Fruit fly (Drosophila melanogaster): ENCODE measurements around the gene croc.

croc gene

DNA sequence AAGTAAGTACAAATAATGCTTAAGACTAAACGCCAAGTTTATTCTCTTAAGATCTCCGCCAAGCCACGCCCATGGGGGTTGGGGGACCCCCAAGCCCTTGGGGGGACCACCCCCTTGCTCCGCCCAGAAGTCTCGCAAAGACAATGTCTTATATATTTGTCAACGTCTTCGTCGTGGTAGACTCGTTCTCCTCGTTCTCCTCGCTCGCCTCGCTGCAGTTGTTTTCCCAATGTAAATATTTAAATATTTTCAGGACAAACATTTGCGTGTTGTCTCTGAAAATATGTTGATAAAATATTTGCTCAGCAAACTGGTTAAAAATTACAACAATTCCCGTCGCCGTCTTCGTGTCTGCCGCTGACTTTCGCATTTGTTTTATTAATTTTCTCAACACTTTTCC, 12.0 kb downstream of the croc start:
- TF ChIP-seq Dll (optimal IDR thresholded peaks at IDR 0.05) (no peak), pan (optimal IDR thresholded peaks at IDR 0.05) (no peak), CG8478 (optimal IDR thresholded peaks at IDR 0.05) (no peak), EcR (GFP tag; optimal IDR thresholded peaks at IDR 0.05) (no peak), psq (optimal IDR thresholded peaks at IDR 0.05) (no peak)

DNA sequence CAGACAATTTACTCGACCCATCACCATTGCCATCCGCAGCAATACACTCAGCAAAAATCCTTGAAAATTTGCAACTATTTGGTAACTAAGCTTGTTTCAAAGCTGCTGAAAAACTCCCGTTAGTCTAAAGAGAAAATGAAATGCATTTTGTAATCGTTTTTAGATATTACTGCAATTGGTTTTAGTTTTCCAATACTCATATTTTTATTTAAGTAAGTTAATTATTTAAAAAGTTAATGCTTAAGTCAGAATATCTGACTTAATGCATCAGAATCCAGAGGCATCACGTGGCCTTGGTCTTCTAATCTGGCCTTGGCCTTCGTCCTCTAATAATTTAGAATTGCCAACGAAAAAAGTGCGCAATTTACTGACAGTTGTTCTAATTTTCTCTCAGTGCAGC, 13.4 kb downstream of the croc start:
- TF ChIP-seq psq (optimal IDR thresholded peaks at IDR 0.05) (no peak), usp (GFP tag; optimal IDR thresholded peaks at IDR 0.05) (no peak), CG8478 (optimal IDR thresholded peaks at IDR 0.05) (no peak), Dll (optimal IDR thresholded peaks at IDR 0.05) (no peak), EcR (GFP tag; optimal IDR thresholded peaks at IDR 0.05) (no peak), pan (optimal IDR thresholded peaks at IDR 0.05) (no peak)

DNA sequence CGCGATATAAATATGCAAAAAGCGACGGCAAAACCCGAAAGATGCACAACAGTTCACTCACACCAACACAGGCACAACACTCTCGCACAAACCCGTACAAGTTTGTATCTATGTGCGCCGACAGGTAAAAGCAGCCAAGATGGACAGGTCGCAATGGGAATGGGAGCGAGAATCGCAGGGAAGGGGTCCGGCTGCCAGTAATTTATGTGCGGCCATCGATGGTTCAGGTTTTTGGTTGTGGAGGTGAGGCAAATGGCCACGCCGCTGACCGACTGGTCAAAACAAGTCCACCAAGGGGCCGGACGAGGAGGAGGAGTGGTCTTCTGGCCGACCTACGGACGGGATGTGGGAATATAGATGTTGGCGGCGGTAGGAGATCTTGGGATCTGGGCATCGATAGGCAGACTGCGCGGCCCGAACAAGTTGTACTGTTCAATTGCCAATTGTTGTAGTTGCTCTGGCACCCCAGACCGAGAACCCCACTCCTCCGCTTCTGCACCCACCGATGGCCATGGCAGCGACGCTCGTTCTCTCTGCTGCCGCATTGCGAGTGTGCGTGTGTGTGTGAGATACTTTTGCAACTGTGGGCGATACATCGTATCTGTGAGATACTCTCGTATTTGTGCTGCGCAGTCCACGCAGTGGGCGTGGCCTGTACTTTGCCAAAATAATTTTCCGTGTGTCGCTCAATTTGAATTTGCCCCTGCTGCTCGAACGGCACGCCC, 16.0 kb downstream of the croc start:
- TF ChIP-seq Dll (optimal IDR thresholded peaks at IDR 0.05) (peak; percentile 34), pan (optimal IDR thresholded peaks at IDR 0.05) (no peak)

DNA sequence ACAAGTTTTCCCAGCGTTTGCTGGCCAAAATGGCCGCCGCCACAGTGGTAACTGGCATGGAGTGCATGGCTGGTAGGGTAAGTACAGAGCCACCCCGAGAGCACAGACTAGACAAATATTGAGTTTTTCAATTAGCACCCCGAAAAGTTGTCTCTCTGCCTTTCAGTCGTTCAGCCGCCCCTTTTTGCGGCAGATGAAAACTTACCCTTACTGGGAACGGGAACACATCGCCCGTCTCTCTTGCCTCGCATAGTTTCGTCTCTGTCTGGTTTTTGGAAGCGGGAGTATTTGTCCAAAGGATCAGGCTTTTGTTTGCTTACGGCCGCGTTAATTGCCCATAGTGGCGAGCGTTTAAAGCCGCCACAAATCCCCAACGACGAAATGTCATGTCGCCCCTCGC, 17.5 kb downstream of the croc start:
- TF ChIP-seq Dll (optimal IDR thresholded peaks at IDR 0.05) (no peak), CG8478 (optimal IDR thresholded peaks at IDR 0.05) (no peak), EcR (GFP tag; optimal IDR thresholded peaks at IDR 0.05) (no peak), usp (GFP tag; optimal IDR thresholded peaks at IDR 0.05) (no peak), psq (optimal IDR thresholded peaks at IDR 0.05) (no peak), pan (optimal IDR thresholded peaks at IDR 0.05) (no peak)

DNA sequence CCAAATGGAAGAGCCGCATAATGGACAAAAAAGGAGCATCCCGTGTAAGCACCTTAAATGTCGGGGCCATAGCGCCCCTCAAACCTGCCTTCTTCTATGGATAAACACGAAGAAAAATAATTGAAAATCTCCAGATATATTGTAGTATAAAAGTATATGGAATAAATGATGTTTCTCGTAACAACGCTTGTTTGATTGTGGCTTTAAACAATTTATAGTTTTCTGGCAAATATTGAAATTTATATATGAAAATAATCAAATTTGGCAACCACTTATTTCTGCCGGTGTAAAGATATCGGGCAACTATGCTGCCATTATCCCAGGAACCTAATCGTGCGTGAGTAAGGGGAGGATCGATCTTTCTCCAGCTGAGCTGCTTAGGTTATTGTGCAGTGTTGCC, 21.1 kb downstream of the croc start:
- TF ChIP-seq psq (optimal IDR thresholded peaks at IDR 0.05) (no peak), pan (optimal IDR thresholded peaks at IDR 0.05) (no peak)

DNA sequence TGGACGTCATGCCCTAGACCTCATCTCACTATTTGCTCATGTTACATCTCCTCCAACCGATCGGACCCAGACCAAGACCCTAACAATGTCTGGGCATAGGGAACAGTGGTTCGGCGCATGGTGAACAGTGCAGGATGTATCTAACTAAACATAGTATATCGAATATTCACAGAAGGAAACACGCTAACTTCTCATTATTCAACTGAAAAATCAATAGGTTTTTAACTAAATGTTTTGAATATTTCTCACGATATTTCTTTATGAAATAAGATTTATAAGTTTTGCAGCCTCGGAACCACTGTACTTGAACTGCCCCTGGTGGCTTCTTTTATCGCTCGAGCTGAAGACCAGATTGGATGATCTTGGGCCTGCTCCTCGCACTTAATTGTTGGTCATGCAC, 22.7 kb downstream of the croc start:
- TF ChIP-seq EcR (GFP tag; optimal IDR thresholded peaks at IDR 0.05) (no peak), Dll (optimal IDR thresholded peaks at IDR 0.05) (no peak), psq (optimal IDR thresholded peaks at IDR 0.05) (no peak), CG8478 (optimal IDR thresholded peaks at IDR 0.05) (no peak), pan (optimal IDR thresholded peaks at IDR 0.05) (no peak), usp (GFP tag; optimal IDR thresholded peaks at IDR 0.05) (no peak)

DNA sequence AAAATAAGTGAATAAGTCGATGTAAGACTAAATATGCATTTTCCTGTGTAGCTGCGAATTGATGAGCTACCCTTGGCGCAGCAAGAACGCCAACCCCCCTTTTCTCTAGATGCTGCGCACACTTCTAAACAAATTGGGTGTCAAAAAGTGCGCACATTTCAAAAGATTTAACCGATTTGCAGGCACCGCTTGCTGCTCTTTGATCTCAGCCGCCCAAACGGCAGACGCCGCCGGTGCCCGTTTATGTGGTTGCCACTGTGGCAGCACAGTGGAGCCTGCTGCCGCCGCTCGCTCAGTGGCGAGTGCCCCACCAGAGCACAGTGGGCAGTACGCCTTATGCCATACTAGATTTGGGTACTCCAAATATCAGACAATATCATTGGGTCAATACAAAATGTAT, 25.8 kb downstream of the croc start:
- TF ChIP-seq usp (GFP tag; optimal IDR thresholded peaks at IDR 0.05), result no peak
- no peak for TF ChIP-seq CG8478 (optimal IDR thresholded peaks at IDR 0.05)
- no peak for TF ChIP-seq psq (optimal IDR thresholded peaks at IDR 0.05)
- TF ChIP-seq Dll (optimal IDR thresholded peaks at IDR 0.05), result no peak
- no peak for TF ChIP-seq pan (optimal IDR thresholded peaks at IDR 0.05)
- TF ChIP-seq EcR (GFP tag; optimal IDR thresholded peaks at IDR 0.05), result no peak

DNA sequence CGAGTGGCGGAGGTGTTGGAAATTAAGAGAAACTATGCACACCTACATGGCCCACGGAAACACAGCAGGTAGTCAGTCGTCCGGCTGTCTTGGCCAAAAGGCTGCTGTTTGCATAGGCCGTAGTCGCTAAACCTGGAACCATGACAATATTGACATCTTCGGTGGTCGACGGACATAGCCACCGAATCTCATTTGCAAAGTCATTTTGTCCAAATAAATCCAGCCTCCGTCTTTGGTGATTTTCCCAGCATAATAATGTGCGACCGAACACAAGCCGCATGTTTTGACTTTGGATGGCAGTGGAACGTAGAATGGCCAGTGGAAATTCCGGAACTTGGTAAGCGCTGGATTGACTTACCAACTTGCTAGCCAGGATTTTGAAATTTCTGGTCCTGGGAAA, 26.9 kb downstream of the croc start:
- TF ChIP-seq usp (GFP tag; optimal IDR thresholded peaks at IDR 0.05), result no peak
- no peak for TF ChIP-seq Dll (optimal IDR thresholded peaks at IDR 0.05)
- TF ChIP-seq CG8478 (optimal IDR thresholded peaks at IDR 0.05), result no peak
- TF ChIP-seq psq (optimal IDR thresholded peaks at IDR 0.05), result no peak
- TF ChIP-seq pan (optimal IDR thresholded peaks at IDR 0.05), result no peak
- TF ChIP-seq EcR (GFP tag; optimal IDR thresholded peaks at IDR 0.05), result no peak

DNA sequence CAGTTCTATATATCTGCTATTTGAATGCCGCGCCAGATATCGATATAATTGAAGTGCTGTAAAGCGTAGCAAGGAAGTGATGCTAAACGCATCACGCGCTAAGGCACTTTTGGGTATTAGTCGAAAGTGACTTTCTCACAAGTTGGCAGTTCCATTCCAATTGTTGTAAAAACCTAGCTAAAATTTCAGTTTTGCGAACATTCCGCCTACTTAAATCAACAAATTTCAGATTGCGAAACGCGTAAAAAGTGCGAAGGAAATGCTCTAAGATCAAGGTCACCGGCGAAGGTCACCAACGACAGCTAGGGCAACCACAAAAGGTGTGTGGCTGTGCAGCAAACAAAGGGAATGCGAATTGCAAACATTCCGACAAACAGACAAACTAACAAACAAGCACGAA, 30.6 kb downstream of the croc start, which contains the start of gene Syx7:
Syx7 (plus strand) TSS at position 131 of the 400 bp plus-strand sequence.
- TF ChIP-seq Dll (optimal IDR thresholded peaks at IDR 0.05) (no peak), EcR (GFP tag; optimal IDR thresholded peaks at IDR 0.05) (no peak), pan (optimal IDR thresholded peaks at IDR 0.05) (no peak), CG8478 (optimal IDR thresholded peaks at IDR 0.05) (no peak), usp (GFP tag; optimal IDR thresholded peaks at IDR 0.05) (no peak), psq (optimal IDR thresholded peaks at IDR 0.05) (no peak)

DNA sequence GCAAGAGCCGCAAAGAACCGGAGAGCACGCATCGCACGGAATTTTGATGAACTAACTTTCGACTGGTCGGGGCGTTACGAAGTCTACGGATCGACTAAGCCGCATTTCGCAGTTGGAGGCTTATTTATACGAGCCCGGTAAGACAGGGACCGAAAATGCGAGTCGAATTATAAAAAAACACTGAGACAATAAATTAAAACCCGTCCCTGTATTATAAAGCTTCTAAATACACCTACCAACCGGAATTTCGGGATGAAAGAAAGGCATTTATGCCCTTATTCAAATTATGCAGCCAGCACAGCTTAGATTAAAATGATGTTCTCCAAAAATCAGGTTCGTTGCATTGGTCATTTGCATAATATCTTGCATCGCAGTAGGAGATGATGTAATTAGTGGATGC, 31.6 kb downstream of the croc start, which contains the start of gene Alp1:
Alp1 (minus strand) TSS at position 101 of the 400 bp plus-strand sequence.
- TF ChIP-seq pan (optimal IDR thresholded peaks at IDR 0.05), result peak; percentile 29
- TF ChIP-seq psq (optimal IDR thresholded peaks at IDR 0.05), result no peak

DNA sequence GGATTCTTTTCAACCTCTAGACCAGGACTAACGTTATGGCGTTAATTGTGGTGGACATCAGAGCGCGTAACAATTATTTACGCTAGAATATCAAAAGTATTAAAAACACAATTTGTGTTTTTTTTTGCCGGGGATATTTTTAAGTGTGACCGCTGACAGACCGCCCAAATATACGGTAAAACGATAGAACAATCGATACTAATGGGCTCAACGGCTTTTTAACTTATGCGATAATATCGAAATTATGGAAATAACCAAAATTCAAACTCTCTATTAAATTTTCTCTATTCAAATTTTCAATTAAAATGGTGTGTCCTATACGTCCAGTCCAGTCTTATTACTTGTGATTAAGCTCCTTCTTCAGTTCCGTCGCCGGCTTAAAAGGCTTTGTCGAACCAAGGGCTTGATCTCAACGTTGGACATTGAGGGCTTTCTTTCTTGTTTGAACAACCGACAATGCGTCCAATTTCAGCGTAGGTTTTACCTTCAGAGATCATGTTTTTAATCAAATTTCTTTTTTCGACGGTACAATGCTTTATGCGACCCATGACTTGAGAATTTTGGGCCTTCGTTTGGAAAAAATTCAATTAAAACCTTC, 35.0 kb downstream of the croc start, which contains the start of gene CG5664:
CG5664 (minus strand) TSS at position 148 of the 598 bp plus-strand sequence.
- TF ChIP-seq Dll (optimal IDR thresholded peaks at IDR 0.05), result no peak
- TF ChIP-seq psq (optimal IDR thresholded peaks at IDR 0.05), result no peak
- no peak for TF ChIP-seq usp (GFP tag; optimal IDR thresholded peaks at IDR 0.05)
- no peak for TF ChIP-seq EcR (GFP tag; optimal IDR thresholded peaks at IDR 0.05)
- TF ChIP-seq CG8478 (optimal IDR thresholded peaks at IDR 0.05), result no peak
- no peak for TF ChIP-seq pan (optimal IDR thresholded peaks at IDR 0.05)

DNA sequence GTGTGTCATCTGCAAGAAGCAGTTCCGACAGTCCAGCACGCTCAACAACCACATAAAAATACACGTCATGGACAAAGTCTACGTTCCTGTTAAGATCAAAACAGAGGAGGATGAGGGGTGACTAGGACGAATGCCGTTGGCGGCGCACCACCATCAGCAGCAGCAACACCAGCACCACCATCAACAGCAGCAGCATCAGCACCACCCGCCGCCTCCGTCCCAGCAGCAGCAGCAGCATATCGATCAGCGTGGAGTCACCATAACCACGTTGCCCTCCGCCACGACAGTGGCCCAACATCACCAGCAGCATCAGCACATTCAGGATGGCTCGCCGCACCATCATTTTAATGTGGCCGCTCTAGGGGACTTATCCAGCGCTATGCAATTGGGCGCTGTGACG, 40.2 kb downstream of the croc start:
- TF ChIP-seq EcR (GFP tag; optimal IDR thresholded peaks at IDR 0.05), result no peak
- no peak for TF ChIP-seq Dll (optimal IDR thresholded peaks at IDR 0.05)
- no peak for TF ChIP-seq CG8478 (optimal IDR thresholded peaks at IDR 0.05)

DNA sequence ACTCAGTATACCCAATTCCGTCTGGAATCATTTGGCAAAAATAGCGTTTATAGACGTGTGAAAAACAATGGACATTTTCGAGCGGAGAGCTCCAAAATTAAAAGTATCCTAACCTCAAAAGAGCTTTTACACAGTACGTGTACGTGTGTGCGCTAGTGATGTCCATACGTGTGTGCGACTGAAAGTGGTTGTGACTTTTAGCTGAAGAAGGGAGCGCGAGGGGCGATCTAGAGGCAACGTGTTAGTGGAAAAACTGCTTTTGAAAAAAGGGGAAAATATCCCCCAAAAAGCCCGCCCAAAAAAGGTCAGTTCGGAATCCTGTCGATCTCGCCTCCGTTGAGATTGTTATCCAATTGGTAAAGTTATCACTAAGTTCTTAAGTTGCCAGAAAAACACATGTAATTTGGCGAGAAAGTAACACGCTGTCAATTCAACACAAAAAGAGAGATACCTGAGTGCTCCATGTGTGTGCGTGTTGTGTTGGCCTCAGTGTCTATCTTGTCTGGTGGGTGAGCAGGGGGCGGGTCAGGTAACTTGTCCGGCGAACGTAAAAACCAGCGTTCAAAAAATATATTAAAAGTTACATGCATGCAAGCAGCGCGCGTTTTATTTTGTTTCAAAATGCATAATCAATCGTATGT, 42.4 kb downstream of the croc start:
- TF ChIP-seq Dll (optimal IDR thresholded peaks at IDR 0.05) (no peak), pan (optimal IDR thresholded peaks at IDR 0.05) (no peak), usp (GFP tag; optimal IDR thresholded peaks at IDR 0.05) (no peak), CG8478 (optimal IDR thresholded peaks at IDR 0.05) (no peak), psq (optimal IDR thresholded peaks at IDR 0.05) (no peak), EcR (GFP tag; optimal IDR thresholded peaks at IDR 0.05) (no peak)
